Worm (Caenorhabditis elegans) whole organism, L2 larva: ENCODE data around the gene C37C3.11.

Source experiments
- lin-13 ChIP-seq: fragments of 150-350 bp; optimal IDR thresholded peaks from 2 replicates; lab custom pipeline; 2014; ENCODE audit warnings: missing biosample characterization, missing genetic modification reagents, missing genetic modification characterization
- lin-39 ChIP-seq: fragments of 150-350 bp; optimal IDR thresholded peaks from 2 replicates; lab custom pipeline; 2014; ENCODE audit warnings: missing biosample characterization, missing genetic modification reagents, missing genetic modification characterization
- mdl-1 ChIP-seq, 2 experiments: fragments of 150-350 bp in 1 of 2; sonication (generic microtip) in 1 of 2; optimal IDR thresholded peaks; 2 replicates each; lab custom pipeline; 2017; ENCODE audit warnings: missing biosample characterization in 2 of 2, missing genetic modification characterization in 2 of 2
- nhr-23 ChIP-seq: fragments of 150-350 bp; optimal IDR thresholded peaks from 2 replicates; lab custom pipeline; 2014; ENCODE audit warnings: missing biosample characterization, missing genetic modification reagents, missing genetic modification characterization
- nhr-77 ChIP-seq: fragments of 150-350 bp; optimal IDR thresholded peaks from 2 replicates; lab custom pipeline; 2014; ENCODE audit warnings: missing biosample characterization, missing genetic modification characterization
- unc-39 ChIP-seq: fragments of 150-350 bp; optimal IDR thresholded peaks from 2 replicates; lab custom pipeline; 2014; ENCODE audit warnings: missing biosample characterization, missing genetic modification characterization

DNA sequence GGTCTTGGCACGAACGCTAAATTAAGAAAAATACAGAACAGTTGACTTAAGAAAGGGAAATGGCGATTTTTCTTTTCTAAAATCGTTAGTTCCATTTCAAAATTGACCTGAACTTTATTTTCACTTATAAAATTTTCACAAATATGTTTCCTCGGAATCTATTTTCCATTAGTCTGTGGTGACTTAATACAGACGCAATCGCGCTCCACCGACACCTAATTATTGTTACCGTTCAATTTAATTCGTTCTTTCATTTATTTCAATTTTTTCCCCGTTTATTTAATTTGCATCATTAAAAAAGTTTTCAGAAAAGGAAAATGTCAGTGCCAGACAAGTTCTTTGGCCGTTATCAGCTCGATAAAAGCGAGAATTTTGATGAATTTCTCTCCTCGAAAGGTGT is 44.3 kb downstream of the C37C3.11 start, which contains the start of gene lbp-4:
- TF ChIP-seq lin-13: no peak
- no peak for TF ChIP-seq nhr-77 (tag; lab: Kevin White, UChicago)
- no peak for TF ChIP-seq mdl-1 (tag; optimal IDR thresholded peaks at IDR 0.05; lab: Kevin White, UChicago)
- TF ChIP-seq unc-39 (tag; lab: Kevin White, UChicago): no peak
- TF ChIP-seq nhr-23 (tag; lab: Kevin White, UChicago): no peak
- TF ChIP-seq lin-39 (tag; lab: Kevin White, UChicago): no peak
